Worm (Caenorhabditis elegans): ENCODE measurements around the gene sri-72.

Gene sri-72

ce11 chrV:585472-585871, 17.5 kb upstream of the sri-72 start, which contains the start of gene K06H6.2:
Gene K06H6.2, plus strand, starts transcription at chrV:585772.
- TF ChIP-seq C04F5.9 (tag; optimal IDR thresholded peaks at IDR 0.05): no peak

- TF ChIP-seq hlh-4 (tag; optimal IDR thresholded peaks at IDR 0.05): no peak
- TF ChIP-seq nhr-71 (tag; optimal IDR thresholded peaks at IDR 0.05): no peak
- TF ChIP-seq vab-15 (tag; optimal IDR thresholded peaks at IDR 0.05): no peak
- TF ChIP-seq unc-130 (tag; optimal IDR thresholded peaks at IDR 0.05): no peak
- TF ChIP-seq ztf-11 (tag; optimal IDR thresholded peaks at IDR 0.05): no peak
- no peak for TF ChIP-seq unc-86 (tag; optimal IDR thresholded peaks at IDR 0.05)
- TF ChIP-seq ceh-88 (GFP tag; IDR thresholded peaks at IDR 0.05): no peak
- TF ChIP-seq mef-2 (tag; optimal IDR thresholded peaks at IDR 0.05): no peak
- TF ChIP-seq pqm-1 (tag; optimal IDR thresholded peaks at IDR 0.05): no peak
- no peak for TF ChIP-seq nhr-47 (tag; optimal IDR thresholded peaks at IDR 0.05)
- TF ChIP-seq fos-1 (tag; optimal IDR thresholded peaks at IDR 0.05): no peak
- no peak for TF ChIP-seq lir-3 (tag; optimal IDR thresholded peaks at IDR 0.05; ENCODE audit: poor library complexity)
- TF ChIP-seq nhr-11 (tag; optimal IDR thresholded peaks at IDR 0.05): no peak
These were observed 13.6 kb upstream of the sri-72 start, which contains the start of gene nstp-7 for ce11 chrV:581616-582015. Gene nstp-7, plus strand, starts transcription at chrV:581916.

- no peak for TF ChIP-seq aly-2 (tag; optimal IDR thresholded peaks at IDR 0.05)
- TF ChIP-seq blmp-1 (tag; optimal IDR thresholded peaks at IDR 0.05): peak; percentile 29
These were observed 11.0 kb upstream of the sri-72 start, which contains the start of gene K06H6.4 for ce11 chrV:578977-579376. Gene K06H6.4, plus strand, starts transcription at chrV:579277.

- TF ChIP-seq fos-1 (tag; optimal IDR thresholded peaks at IDR 0.05): no peak
- no peak for TF ChIP-seq jun-1 (tag; optimal IDR thresholded peaks at IDR 0.05)
These were observed 8.9 kb upstream of the sri-72 start for ce11 chrV:576918-577317.

- no peak for TF ChIP-seq nhr-77 (tag; optimal IDR thresholded peaks at IDR 0.05)
- no peak for TF ChIP-seq mef-2 (tag; optimal IDR thresholded peaks at IDR 0.05)
- TF ChIP-seq skn-1 (tag; optimal IDR thresholded peaks at IDR 0.05): no peak
- no peak for TF ChIP-seq ces-1 (GFP tag; optimal IDR thresholded peaks at IDR 0.05)
- no peak for TF ChIP-seq fkh-4 (tag; optimal IDR thresholded peaks at IDR 0.05; ENCODE audit: borderline replicate concordance)
- no peak for TF ChIP-seq nhr-12 (tag; optimal IDR thresholded peaks at IDR 0.05)
- TF ChIP-seq hlh-4 (tag; optimal IDR thresholded peaks at IDR 0.05): no peak
- no peak for TF ChIP-seq aly-2 (tag; optimal IDR thresholded peaks at IDR 0.05)
- TF ChIP-seq pqm-1 (tag; optimal IDR thresholded peaks at IDR 0.05): no peak
- TF ChIP-seq hpl-2 (GFP tag; optimal IDR thresholded peaks at IDR 0.05): no peak
- no peak for TF ChIP-seq unc-130 (tag; optimal IDR thresholded peaks at IDR 0.05)
These were observed 8.1 kb upstream of the sri-72 start, which contains the start of gene K06H6.5 for ce11 chrV:576070-576469. Gene K06H6.5, plus strand, starts transcription at chrV:576370.

- TF ChIP-seq lin-35 (GFP tag; optimal IDR thresholded peaks at IDR 0.05): no peak
- TF ChIP-seq unc-86 (tag; optimal IDR thresholded peaks at IDR 0.05): no peak
- TF ChIP-seq unc-98 (GFP tag; IDR thresholded peaks at IDR 0.05): no peak
- no peak for TF ChIP-seq fkh-10 (GFP tag; optimal IDR thresholded peaks at IDR 0.05)
- TF ChIP-seq vab-15 (tag; optimal IDR thresholded peaks at IDR 0.05): no peak
- no peak for TF ChIP-seq blmp-1 (tag; optimal IDR thresholded peaks at IDR 0.05)
- no peak for TF ChIP-seq ztf-4 (tag; optimal IDR thresholded peaks at IDR 0.05)
- no peak for TF ChIP-seq alr-1 (tag; optimal IDR thresholded peaks at IDR 0.05; ENCODE audit: borderline replicate concordance)
These were observed 6.6 kb upstream of the sri-72 start, which contains the start of gene C14C6.13 for ce11 chrV:574639-575038. Gene C14C6.13, minus strand, starts transcription at chrV:574739.

- no peak for TF ChIP-seq nhr-76 (tag; optimal IDR thresholded peaks at IDR 0.05)
These were observed 2.0 kb downstream of the sri-72 start, which contains the start of gene sri-73 for ce11 chrV:565984-566383. Gene sri-73, minus strand, starts transcription at chrV:566084.
